Fruit fly (Drosophila melanogaster): ENCODE results near the gene ninaC.

Gene ninaC

dm6 chr2L:7377402-7377801 is at the start of gene ninaC:
TSS of gene ninaC (plus strand) at chr2L:7377702.
- TF ChIP-seq jim (GFP tag; optimal IDR thresholded peaks at IDR 0.05), result no peak
- no peak for TF ChIP-seq CG32264 (GFP tag; optimal IDR thresholded peaks at IDR 0.05)
- TF ChIP-seq br (GFP tag; optimal IDR thresholded peaks at IDR 0.05), result no peak
- TF ChIP-seq Vsx2 (GFP tag; optimal IDR thresholded peaks at IDR 0.05; ENCODE audit: partially characterized antibody), result no peak
- no peak for TF ChIP-seq sage (GFP tag; optimal IDR thresholded peaks at IDR 0.05)
- no peak for TF ChIP-seq ey (GFP tag; optimal IDR thresholded peaks at IDR 0.05)

- TF ChIP-seq CG9705 (GFP tag; optimal IDR thresholded peaks at IDR 0.05) (no peak), HLH106 (tag; optimal IDR thresholded peaks at IDR 0.05) (no peak), dsf (GFP tag; optimal IDR thresholded peaks at IDR 0.05; ENCODE audit: borderline replicate concordance) (no peak), usp (GFP tag; optimal IDR thresholded peaks at IDR 0.05) (no peak), Hnf4 (GFP tag; optimal IDR thresholded peaks at IDR 0.05) (no peak), br (GFP tag; optimal IDR thresholded peaks at IDR 0.05) (no peak), dl (GFP tag; optimal IDR thresholded peaks at IDR 0.05; ENCODE audit: insufficient read depth in 1 of 2, partially characterized antibody in 2 of 2) (no peak), psq (GFP tag; optimal IDR thresholded peaks at IDR 0.05) (no peak), Hr83 (GFP tag; optimal IDR thresholded peaks at IDR 0.05; ENCODE audit: poor library complexity, severe bottlenecking) (no peak), brk (GFP tag; optimal IDR thresholded peaks at IDR 0.05) (no peak), tai (GFP tag; optimal IDR thresholded peaks at IDR 0.05) (no peak)
Observed at dm6 chr2L:7332780-7333179, 44.7 kb upstream of the ninaC start.

dm6 chr2L:7333184-7334025 is 44.1 kb upstream of the ninaC start, which contains the start of gene Wnt6:
TSS of gene Wnt6 (plus strand) at chr2L:7333714.
- no peak for TF ChIP-seq Rel (GFP tag; optimal IDR thresholded peaks at IDR 0.05)
- no peak for TF ChIP-seq Rel (tag; optimal IDR thresholded peaks at IDR 0.05)
- no peak for TF ChIP-seq sage (GFP tag; optimal IDR thresholded peaks at IDR 0.05)
- no peak for TF ChIP-seq pan (optimal IDR thresholded peaks at IDR 0.05)
- no peak for TF ChIP-seq woc (GFP tag; optimal IDR thresholded peaks at IDR 0.05)
- TF ChIP-seq sv (GFP tag; optimal IDR thresholded peaks at IDR 0.05), result peak; percentile 39
- TF ChIP-seq CG9705 (GFP tag; optimal IDR thresholded peaks at IDR 0.05), result no peak
- TF ChIP-seq tai (GFP tag; optimal IDR thresholded peaks at IDR 0.05), result no peak
- peak; percentile 51 for TF ChIP-seq OdsH (GFP tag; optimal IDR thresholded peaks at IDR 0.05)
- no peak for TF ChIP-seq br (GFP tag; optimal IDR thresholded peaks at IDR 0.05)
- TF ChIP-seq ey (GFP tag; optimal IDR thresholded peaks at IDR 0.05), result peak; percentile 50
- peak in 1 of 2 experiments; percentile 47 for TF ChIP-seq foxo (GFP tag; optimal IDR thresholded peaks at IDR 0.05)
- TF ChIP-seq rgr (GFP tag; optimal IDR thresholded peaks at IDR 0.05), result no peak
- TF ChIP-seq brk (GFP tag; optimal IDR thresholded peaks at IDR 0.05), result no peak
- TF ChIP-seq Jra (GFP tag; optimal IDR thresholded peaks at IDR 0.05), result no peak
- TF ChIP-seq Sp1 (GFP tag; optimal IDR thresholded peaks at IDR 0.05), result peak; percentile 56
- peak; percentile 12 for TF ChIP-seq Hnf4 (GFP tag; optimal IDR thresholded peaks at IDR 0.05)
- no peak for TF ChIP-seq N (GFP tag; optimal IDR thresholded peaks at IDR 0.05)
- peak; percentile 28 for TF ChIP-seq fru (GFP tag; optimal IDR thresholded peaks at IDR 0.05)
- TF ChIP-seq h (GFP tag; optimal IDR thresholded peaks at IDR 0.05), result peak; percentile 6

- TF ChIP-seq CG32264 (GFP tag; optimal IDR thresholded peaks at IDR 0.05), result no peak
- TF ChIP-seq Sp1 (GFP tag; optimal IDR thresholded peaks at IDR 0.05), result peak; percentile 1
- TF ChIP-seq h (GFP tag; optimal IDR thresholded peaks at IDR 0.05), result peak; percentile 7
- peak; percentile 16 for TF ChIP-seq Hnf4 (GFP tag; optimal IDR thresholded peaks at IDR 0.05)
- TF ChIP-seq brk (GFP tag; optimal IDR thresholded peaks at IDR 0.05), result peak; percentile 7
- TF ChIP-seq foxo (GFP tag; optimal IDR thresholded peaks at IDR 0.05), result peak in 1 of 2 experiments; percentile 9
- TF ChIP-seq fru (GFP tag; optimal IDR thresholded peaks at IDR 0.05), result peak; percentile 40
- peak; percentile 83 for TF ChIP-seq Rel (GFP tag; optimal IDR thresholded peaks at IDR 0.05)
- TF ChIP-seq Rel (tag; optimal IDR thresholded peaks at IDR 0.05), result no peak
- no peak for TF ChIP-seq CG9705 (GFP tag; optimal IDR thresholded peaks at IDR 0.05)
- peak; percentile 74 for TF ChIP-seq psq (GFP tag; optimal IDR thresholded peaks at IDR 0.05)
- no peak for TF ChIP-seq N (GFP tag; optimal IDR thresholded peaks at IDR 0.05)
- TF ChIP-seq woc (GFP tag; optimal IDR thresholded peaks at IDR 0.05), result peak; percentile 19
- TF ChIP-seq Myc (optimal IDR thresholded peaks at IDR 0.05), result no peak
- peak; percentile 32 for TF ChIP-seq CrebA (GFP tag; optimal IDR thresholded peaks at IDR 0.05; ENCODE audit: borderline replicate concordance)
- TF ChIP-seq lola (GFP tag; optimal IDR thresholded peaks at IDR 0.05), result no peak
- peak; percentile 15 for TF ChIP-seq Dif (GFP tag; optimal IDR thresholded peaks at IDR 0.05; ENCODE audit: partially characterized antibody)
- no peak for TF ChIP-seq Hr83 (GFP tag; optimal IDR thresholded peaks at IDR 0.05; ENCODE audit: poor library complexity, severe bottlenecking)
- no peak for TF ChIP-seq GATAd (GFP tag; optimal IDR thresholded peaks at IDR 0.05)
Observed at dm6 chr2L:7334183-7334582, 43.3 kb upstream of the ninaC start.
